Worm (Caenorhabditis elegans): ENCODE data around the gene nhr-10.

nhr-10 gene

ce11 chrIII:7073801-7074386 is 41.3 kb downstream of the nhr-10 start, which contains the start of gene ZK418.5 (continued):
- TF ChIP-seq unc-98 (GFP tag; IDR thresholded peaks at IDR 0.05), result no peak
- no peak for TF ChIP-seq lir-3 (tag; optimal IDR thresholded peaks at IDR 0.05; ENCODE audit: poor library complexity)
- no peak for TF ChIP-seq egl-27 (tag; optimal IDR thresholded peaks at IDR 0.05)
- no peak for TF ChIP-seq elt-3 (tag; optimal IDR thresholded peaks at IDR 0.05)
- peak; percentile 15 for TF ChIP-seq lin-39 (tag; optimal IDR thresholded peaks at IDR 0.05)
- TF ChIP-seq rnt-1 (tag; optimal IDR thresholded peaks at IDR 0.05), result peak; percentile 78
- TF ChIP-seq lin-13 (GFP tag; optimal IDR thresholded peaks at IDR 0.05), result peak; percentile 6
- TF ChIP-seq blmp-1 (tag; optimal IDR thresholded peaks at IDR 0.05), result peak; percentile 6
- TF ChIP-seq nhr-85 (tag), result peak; percentile 58
- TF ChIP-seq dpl-1 (GFP tag; optimal IDR thresholded peaks at IDR 0.05), result peak; percentile 92 to 97 (median 96)
- peak; percentile 45 for TF ChIP-seq nhr-90 (tag; optimal IDR thresholded peaks at IDR 0.05; ENCODE audit: poor library complexity)
- TF ChIP-seq hpl-2 (GFP tag; optimal IDR thresholded peaks at IDR 0.05), result no peak
- peak; percentile 79 for TF ChIP-seq C16A3.4 (tag; optimal IDR thresholded peaks at IDR 0.05)
- TF ChIP-seq nhr-71 (tag; optimal IDR thresholded peaks at IDR 0.05), result peak; percentile 70
- no peak for TF ChIP-seq irx-1 (tag; optimal IDR thresholded peaks at IDR 0.05)
- no peak for TF ChIP-seq nhr-84 (tag; optimal IDR thresholded peaks at IDR 0.05)
- TF ChIP-seq nhr-77 (tag; optimal IDR thresholded peaks at IDR 0.05), result no peak
- no peak for TF ChIP-seq dsc-1 (tag; optimal IDR thresholded peaks at IDR 0.05)
- TF ChIP-seq skn-1 (tag; optimal IDR thresholded peaks at IDR 0.05), result peak; percentile 78
- TF ChIP-seq nhr-76 (tag; optimal IDR thresholded peaks at IDR 0.05), result no peak
- TF ChIP-seq nhr-19 (GFP tag; conservative IDR thresholded peaks at IDR 0.05), result peak; percentile 55
- peak; percentile 29 to 68 (median 42) for TF ChIP-seq ceh-82 (tag; optimal IDR thresholded peaks at IDR 0.05)
- no peak for TF ChIP-seq zag-1 (tag; optimal IDR thresholded peaks at IDR 0.05)
- TF ChIP-seq lin-35 (GFP tag; optimal IDR thresholded peaks at IDR 0.05), result peak; percentile 97 to 99
- TF ChIP-seq lin-14 (GFP tag; optimal IDR thresholded peaks at IDR 0.05), result no peak
- no peak for TF ChIP-seq ceh-90 (tag; optimal IDR thresholded peaks at IDR 0.05)

DNA sequence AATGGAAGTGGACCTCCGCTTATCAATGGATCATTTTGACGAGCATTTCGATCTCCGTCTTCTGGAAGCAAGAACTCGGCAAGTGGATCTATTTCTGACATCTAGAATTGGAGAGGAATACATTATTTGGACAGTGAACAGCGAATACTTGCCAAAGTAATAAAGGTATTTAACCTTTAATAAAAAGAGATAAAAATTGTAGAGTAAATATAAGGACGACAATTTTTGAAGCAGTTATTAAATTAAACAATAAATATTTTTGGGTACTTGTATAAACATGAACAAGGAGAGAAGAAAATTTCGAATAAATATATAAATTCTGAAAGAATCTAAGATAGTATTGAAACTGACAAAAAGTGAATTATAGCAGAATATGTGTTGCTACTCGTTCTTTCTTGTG is 42.8 kb downstream of the nhr-10 start, which contains the start of gene lin-37:
Gene lin-37, minus strand, starts transcription at position 101 of the 400 bp plus-strand sequence.
- TF ChIP-seq nhr-28 (tag; optimal IDR thresholded peaks at IDR 0.05), result no peak
- TF ChIP-seq C34B4.2 (tag; optimal IDR thresholded peaks at IDR 0.05), result no peak

- TF ChIP-seq ceh-90 (tag; optimal IDR thresholded peaks at IDR 0.05), result no peak
- no peak for TF ChIP-seq ces-1 (GFP tag; optimal IDR thresholded peaks at IDR 0.05)
- no peak for TF ChIP-seq lin-15B (tag; optimal IDR thresholded peaks at IDR 0.05)
- TF ChIP-seq nhr-12 (tag; optimal IDR thresholded peaks at IDR 0.05), result no peak
- TF ChIP-seq mab-9 (GFP tag; IDR thresholded peaks at IDR 0.05), result no peak
- no peak for TF ChIP-seq irx-1 (tag; optimal IDR thresholded peaks at IDR 0.05)
- TF ChIP-seq nhr-85 (tag), result no peak
- no peak for TF ChIP-seq unc-130 (tag; optimal IDR thresholded peaks at IDR 0.05)
- TF ChIP-seq nhr-76 (tag; optimal IDR thresholded peaks at IDR 0.05), result no peak
- no peak for TF ChIP-seq vab-15 (tag; optimal IDR thresholded peaks at IDR 0.05)
- TF ChIP-seq tbx-2 (tag; optimal IDR thresholded peaks at IDR 0.05), result no peak
- no peak for TF ChIP-seq fkh-4 (tag; optimal IDR thresholded peaks at IDR 0.05; ENCODE audit: borderline replicate concordance)
- no peak for TF ChIP-seq nhr-77 (tag; optimal IDR thresholded peaks at IDR 0.05)
- TF ChIP-seq ceh-88 (GFP tag; IDR thresholded peaks at IDR 0.05), result no peak
- TF ChIP-seq fos-1 (tag; optimal IDR thresholded peaks at IDR 0.05), result no peak
Measured at ce11 chrIII:7069981-7070380, 45.3 kb downstream of the nhr-10 start, which contains the start of gene tmem-17. tmem-17 (plus strand) TSS chrIII:7070281.
